Fruit fly (Drosophila melanogaster) S2 (cell line): ENCODE measurements around the gene Vago.

Experiments
- CG8478 ChIP-seq: fragments of >200 bp; optimal IDR thresholded peaks from 2 replicates; lab custom pipeline; 2018
- CTCF ChIP-seq, 2 experiments: fragments of >200 bp; optimal IDR thresholded peaks; 2 replicates each; lab custom pipeline; 2018

Gene Vago

DNA sequence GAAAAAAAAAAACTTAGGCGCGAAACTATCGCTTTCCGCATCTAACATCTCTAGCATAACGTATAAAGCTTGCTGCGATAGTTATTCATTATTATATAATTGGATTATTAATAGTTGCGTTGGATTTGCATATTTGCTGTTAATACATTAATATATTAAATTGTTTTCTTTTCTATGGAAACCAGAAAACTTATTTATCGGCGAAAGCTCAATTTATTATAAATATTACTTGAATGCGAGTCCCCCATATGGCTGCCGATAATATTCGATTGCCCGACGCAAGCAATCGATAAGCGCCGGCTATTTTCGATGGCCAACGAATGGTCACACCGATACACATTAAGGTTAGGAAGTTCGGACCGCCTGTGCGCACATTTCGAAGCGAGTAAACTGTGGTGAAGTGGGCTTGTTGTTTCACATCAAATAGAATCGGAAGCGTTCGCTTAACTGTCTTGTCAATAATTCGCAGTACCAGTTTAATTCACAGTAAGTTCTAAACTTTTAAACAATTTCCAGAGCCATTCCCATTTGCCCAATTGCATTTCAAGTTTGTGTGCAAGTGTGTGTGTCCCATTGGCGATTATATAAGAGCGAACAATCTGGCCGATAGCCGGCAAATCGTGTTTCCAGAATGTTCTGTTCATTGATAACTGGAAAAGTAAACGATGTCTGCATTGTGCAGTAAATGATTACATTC lies 19.2 kb downstream of the Vago start, which contains the start of gene Hsp60A:
Gene Hsp60A (plus strand): TSS at position 335 of the 697 bp plus-strand sequence.
- TF ChIP-seq CG8478 (lab: Kevin White, UChicago) (no peak), CTCF (optimal IDR thresholded peaks at IDR 0.05; lab: Kevin White, UChicago) (no peak)

DNA sequence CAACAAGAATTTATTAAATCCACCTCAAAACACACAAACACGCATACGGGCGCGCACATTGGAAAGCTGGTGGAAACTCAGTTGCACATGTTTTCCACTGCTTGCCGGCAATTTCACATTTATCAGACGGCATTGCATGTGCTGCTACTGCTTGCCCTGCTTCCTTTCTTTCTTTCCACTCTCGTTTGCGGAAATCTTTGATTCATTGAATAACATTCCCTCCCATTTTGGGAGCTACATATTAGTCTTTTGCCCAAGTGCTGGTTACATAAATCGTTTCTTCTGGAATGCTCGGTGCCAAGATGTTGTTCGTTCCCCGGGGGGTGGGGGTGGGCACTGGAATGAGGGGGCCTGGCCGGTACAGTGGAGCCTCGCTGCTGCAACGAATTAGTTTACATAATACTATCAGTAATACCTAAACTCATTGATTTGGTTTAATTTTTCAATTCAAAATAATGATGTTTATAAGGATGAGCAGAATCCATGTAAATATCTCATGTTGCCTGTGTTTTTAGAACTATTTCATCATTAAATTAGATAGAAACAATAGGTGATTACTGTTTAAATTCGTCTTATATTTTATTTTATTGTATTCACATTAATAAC lies 19.9 kb downstream of the Vago start:
- TF ChIP-seq CTCF (optimal IDR thresholded peaks at IDR 0.05; lab: Kevin White, UChicago) (peak; percentile 40 to 49), CG8478 (lab: Kevin White, UChicago) (no peak)

DNA sequence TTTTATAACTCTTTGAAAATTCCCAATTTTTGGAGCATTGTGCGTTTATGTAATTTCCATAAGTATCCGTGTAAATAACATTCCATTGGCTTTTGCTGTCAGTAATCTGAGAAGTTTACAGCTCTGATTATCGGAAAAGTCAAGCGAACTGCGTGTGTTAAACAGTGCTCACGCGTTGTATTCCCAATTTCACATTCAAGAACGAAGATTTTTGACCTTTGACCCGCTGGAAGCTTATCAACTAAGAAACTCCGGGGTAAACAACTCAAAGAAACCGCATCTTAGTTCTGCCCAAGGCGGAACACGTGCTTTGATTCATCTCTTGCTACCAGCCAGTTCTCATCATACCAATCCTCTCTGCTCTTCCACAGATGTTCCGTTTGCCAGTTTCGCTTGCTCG lies 20.6 kb downstream of the Vago start:
- TF ChIP-seq CG8478 (lab: Kevin White, UChicago) (no peak), CTCF (optimal IDR thresholded peaks at IDR 0.05; lab: Kevin White, UChicago) (no peak)

DNA sequence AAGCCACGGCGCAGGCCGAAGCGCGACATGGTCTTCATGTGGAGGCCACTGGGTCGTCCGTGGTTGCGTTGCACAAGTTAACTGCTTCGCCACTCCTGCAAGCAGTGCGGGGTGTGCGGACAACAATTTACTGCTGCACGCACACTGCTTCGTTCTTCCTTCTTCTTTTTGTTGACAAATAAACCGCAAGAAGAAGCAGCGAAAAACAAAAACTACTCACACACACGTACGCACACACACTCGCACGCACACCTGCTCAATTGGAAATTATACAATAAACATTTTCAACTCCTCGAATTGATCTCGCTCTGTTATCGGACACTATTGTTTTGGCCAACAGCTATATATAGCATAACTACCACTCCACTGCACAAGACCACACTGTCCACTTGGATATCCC lies 34.5 kb downstream of the Vago start:
- TF ChIP-seq CG8478 (lab: Kevin White, UChicago) (no peak), CTCF (optimal IDR thresholded peaks at IDR 0.05; lab: Kevin White, UChicago) (no peak)

DNA sequence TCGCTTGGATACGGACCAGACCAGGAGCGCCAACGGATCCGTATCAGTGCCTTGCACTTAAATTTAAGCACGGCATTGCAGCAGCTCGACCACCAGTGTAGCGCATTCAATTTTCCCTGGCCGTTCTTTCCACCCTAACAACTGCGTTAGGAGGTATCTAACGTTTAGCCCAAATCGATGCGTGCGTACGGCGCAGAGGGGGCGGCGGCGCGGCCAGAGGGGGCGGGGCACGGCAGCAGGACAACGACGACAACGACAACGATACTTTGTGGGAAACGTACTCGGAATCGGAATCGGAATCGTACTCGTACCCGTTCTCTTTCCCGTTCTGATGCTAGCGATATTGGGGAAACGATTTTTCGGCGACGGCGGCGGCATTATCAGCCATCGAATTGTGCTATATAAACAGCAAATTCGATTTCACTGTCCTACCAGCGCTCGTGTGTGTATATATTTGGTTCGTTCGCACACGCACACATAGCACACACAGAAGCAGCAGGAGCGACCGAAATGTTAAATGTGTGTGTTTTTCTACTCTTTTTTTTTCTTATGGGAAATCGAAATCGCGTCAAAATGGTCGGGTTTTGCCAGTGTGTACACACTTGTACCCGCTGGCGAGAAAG lies 35.1 kb downstream of the Vago start, which contains the start of gene CG11122:
Gene CG11122 (minus strand): TSS at position 601 of the 623 bp plus-strand sequence.
- TF ChIP-seq CG8478 (lab: Kevin White, UChicago): no peak

DNA sequence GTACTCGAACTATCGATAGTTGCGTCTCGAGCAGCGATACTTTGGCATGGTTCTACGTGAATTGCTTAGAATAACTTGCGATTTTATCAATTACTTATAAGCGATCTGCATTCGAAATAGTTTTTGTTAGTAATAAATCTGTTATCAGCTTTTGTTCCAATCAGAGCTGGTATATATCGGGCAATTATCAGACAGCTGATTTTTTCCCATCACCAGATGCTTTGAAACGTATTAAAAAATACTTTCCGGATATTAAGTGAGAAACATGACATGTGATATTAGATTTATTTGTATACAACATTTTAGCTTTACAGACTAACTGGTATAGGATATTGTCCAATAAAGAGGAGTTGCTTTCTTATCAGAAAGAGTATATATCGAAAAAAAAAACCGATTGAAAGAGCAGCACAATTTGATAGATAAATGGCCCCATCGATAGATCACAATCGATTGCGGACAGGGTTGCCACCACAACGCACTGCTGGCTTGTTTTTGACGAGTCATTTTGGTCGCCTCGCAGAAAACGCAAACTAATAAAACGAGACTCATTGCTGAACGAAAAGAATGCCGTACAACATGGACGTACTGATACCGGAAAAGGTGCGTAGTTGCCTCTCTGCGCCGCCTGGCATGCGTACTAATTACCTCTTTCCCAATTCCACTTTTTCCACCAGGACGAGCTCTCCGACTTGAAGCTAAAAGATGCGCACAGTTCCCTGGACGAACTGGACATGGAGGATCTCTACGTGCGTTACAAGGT lies 35.8 kb downstream of the Vago start, which contains the start of gene Rpt3:
Gene Rpt3 (plus strand): TSS at position 353 of the 760 bp plus-strand sequence.
- TF ChIP-seq CG8478 (lab: Kevin White, UChicago): no peak
- no peak for TF ChIP-seq CTCF (optimal IDR thresholded peaks at IDR 0.05; lab: Kevin White, UChicago)

DNA sequence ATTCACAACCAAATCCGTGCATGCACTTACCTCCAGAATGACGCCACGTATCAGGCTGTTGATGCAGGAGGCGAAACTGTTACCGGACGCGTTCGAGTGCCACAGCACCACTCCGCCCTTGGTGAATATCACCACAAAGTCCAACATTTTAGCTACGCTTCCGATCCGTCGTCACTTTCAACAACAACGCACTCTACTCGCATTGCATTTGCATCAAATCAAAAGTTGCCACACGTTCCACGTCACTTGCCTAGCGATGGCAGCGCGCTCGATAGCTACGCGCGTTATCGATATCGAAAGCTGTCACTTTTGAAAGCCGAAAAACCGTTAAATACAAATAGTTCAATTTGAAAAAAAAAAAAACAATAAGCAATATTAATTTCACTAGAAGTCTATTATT lies 39.7 kb downstream of the Vago start, which contains the start of gene SrpRalpha:
Gene SrpRalpha (minus strand): TSS at position 260 of the 400 bp plus-strand sequence.
- no peak for TF ChIP-seq CTCF (optimal IDR thresholded peaks at IDR 0.05; lab: Kevin White, UChicago)
- no peak for TF ChIP-seq CG8478 (lab: Kevin White, UChicago)

DNA sequence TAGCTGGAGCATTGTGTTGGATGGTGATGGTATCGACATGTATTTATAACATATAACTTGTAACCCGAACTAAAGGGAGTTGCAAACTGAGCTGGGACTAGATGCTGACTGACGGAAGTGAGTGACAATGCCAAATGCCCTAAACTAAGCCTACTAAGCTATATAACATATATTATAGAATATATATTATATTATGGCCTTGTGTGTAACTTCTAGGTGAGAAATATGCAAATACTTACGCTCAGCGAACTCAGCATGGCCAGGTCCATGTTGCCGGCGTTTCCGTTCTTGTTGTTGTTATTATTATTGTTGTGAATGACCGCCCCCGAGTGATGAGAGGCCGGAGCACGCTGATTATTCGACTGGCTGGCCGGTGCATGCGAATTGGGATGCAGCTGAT lies 43.2 kb downstream of the Vago start, which contains the start of gene CG44385:
Gene CG44385 (minus strand): TSS at position 101 of the 400 bp plus-strand sequence.
- TF ChIP-seq CG8478 (lab: Kevin White, UChicago): no peak
- TF ChIP-seq CTCF (optimal IDR thresholded peaks at IDR 0.05; lab: Kevin White, UChicago): no peak

DNA sequence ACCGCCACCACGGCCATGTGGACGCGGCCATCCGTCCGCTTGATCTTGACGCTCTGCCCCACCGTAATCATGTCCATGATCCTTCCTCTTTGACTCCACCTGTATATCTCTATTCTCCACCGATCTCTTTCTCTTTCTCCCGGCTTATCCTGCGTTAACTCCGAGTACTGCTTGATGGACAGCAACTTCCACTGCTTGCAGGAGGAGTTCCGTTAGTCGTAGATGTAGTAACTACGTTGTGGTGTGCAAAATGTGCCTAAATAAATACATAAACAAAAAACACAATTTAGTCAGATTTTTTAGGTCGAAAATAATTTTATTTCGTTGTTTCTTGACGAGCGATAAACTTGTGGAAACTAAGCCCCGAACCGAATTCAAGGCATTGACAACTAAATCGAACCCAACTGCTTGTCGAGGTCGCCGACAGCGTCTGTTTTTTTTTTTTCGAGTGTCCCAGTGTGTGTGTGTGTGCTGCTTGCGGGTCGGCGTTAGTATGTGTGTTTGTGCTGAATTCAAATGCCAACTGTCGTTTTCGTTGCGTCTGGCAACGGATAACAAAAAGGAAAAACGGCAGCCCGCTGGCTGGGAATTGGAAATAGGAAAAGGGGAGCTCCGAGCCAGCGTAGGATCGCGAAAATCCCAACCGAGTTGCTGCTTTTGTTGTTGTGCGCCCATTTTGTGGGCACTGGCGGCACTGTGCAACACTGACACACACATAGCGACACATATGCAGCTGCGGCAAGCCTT lies 46.9 kb downstream of the Vago start:
- TF ChIP-seq CTCF (optimal IDR thresholded peaks at IDR 0.05; lab: Kevin White, UChicago) (no peak), CG8478 (lab: Kevin White, UChicago) (no peak)

DNA sequence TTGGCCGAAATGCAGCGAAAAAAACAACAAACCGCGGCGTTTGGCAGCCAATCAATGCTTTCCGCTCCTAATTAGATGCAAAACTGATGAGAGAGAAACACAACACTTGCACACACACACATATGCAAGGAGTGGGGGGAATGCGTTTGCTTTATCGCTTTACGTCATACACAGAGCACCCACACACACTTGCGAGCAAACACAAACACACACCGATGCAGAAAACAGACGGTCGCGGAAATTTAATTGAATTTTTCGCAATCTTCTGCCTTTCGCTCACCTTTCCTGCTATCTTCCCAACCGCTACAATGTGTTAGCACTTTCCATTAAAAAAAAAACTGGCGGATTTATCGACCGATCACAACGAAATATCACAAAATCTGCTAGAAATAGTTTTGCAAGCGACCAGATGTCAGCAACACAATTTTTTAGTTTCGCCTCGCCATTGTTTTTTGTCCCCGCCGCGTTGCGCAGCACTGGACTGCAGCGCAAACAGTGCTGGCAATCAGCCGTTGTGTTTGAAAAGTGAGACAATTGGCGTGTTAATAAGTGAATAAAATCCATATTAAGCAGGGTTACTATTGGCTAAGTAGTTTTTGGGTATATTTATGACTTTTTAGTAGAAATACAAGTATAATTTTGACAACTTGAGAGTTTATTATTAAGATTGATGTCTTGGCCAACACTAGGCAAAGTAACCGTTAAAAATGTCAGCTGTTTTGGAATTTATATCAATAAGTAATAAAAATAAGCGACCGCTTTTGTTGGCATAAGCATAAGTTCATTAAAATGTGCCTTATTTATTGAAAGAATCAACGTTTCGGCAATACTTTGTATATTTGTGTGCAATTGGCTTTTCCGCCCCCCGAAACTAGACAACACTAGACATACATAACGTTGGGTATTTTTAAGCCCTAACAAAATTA lies 47.8 kb downstream of the Vago start, which contains the start of gene Klp10A:
Gene Klp10A (minus strand): TSS at position 532 of the 926 bp plus-strand sequence.
- TF ChIP-seq CTCF (optimal IDR thresholded peaks at IDR 0.05; lab: Kevin White, UChicago) (no peak), CG8478 (lab: Kevin White, UChicago) (no peak)

DNA sequence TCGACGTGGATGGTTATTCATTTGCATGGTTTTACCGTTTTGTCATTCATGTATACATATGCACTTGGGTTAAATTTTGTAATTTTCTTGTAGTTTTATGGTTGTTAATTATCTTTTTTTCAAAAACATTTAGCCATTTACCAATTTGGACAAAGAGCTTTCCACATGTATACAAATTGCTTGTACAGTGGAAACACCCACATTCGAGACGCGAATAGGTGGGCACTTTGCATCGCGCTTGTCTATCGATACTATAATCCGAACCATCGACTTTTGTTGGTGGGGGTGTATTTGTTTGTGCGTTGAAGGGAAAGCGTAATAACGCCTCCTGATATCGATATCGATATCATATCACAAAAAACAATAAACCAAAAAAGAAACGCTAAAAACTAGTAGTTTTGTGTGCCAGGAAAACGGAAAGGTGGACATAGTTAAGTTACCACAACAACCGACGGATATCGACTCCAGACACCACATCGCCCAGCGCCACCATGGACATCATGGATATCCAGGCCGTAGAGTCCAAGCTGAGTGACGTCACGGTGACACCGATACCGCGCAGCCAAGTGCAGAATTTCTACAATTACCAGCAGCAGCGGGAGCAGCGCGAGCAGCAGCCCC lies 48.6 kb downstream of the Vago start, which contains the start of gene CDK2AP1:
Gene CDK2AP1 (plus strand): TSS at position 294 of the 621 bp plus-strand sequence.
- no peak for TF ChIP-seq CG8478 (lab: Kevin White, UChicago)
- peak in 1 of 2 experiments; percentile 28 for TF ChIP-seq CTCF (optimal IDR thresholded peaks at IDR 0.05; lab: Kevin White, UChicago)
